Worm (Caenorhabditis elegans) whole organism, L1 larva: ENCODE measurements around the gene ast-1.

Experiments used
- C04F5.9 ChIP-seq: sonication (generic microtip); optimal IDR thresholded peaks from 2 replicates; lab custom pipeline; 2016; ENCODE audit warnings: missing genetic modification characterization, missing compliant biosample characterization
- C16A3.4 ChIP-seq: fragments of 150-350 bp; optimal IDR thresholded peaks from 2 replicates; lab custom pipeline; 2014; ENCODE audit warnings: missing biosample characterization, missing genetic modification characterization
- C34B4.2 ChIP-seq: sonication (generic microtip); optimal IDR thresholded peaks from 2 replicates; lab custom pipeline; 2017; ENCODE audit warnings: mild to moderate bottlenecking, missing genetic modification characterization, missing compliant biosample characterization
- F16B12.6 ChIP-seq: fragments of 150-350 bp; optimal IDR thresholded peaks from 2 replicates; lab custom pipeline; 2014; ENCODE audit warnings: missing biosample characterization, missing genetic modification characterization
- Y116A8C.19 ChIP-seq: sonication (generic microtip); optimal IDR thresholded peaks from 2 replicates; lab custom pipeline; 2016; ENCODE audit warnings: missing compliant biosample characterization, missing genetic modification characterization, borderline replicate concordance
- aha-1 ChIP-seq: fragments of 150-350 bp; optimal IDR thresholded peaks from 2 replicates; lab custom pipeline; 2014; ENCODE audit warnings: missing biosample characterization, missing genetic modification characterization
- alr-1 ChIP-seq: fragments of 200-800 bp; sonication (Bioruptor generic); optimal IDR thresholded peaks from 2 replicates; lab custom pipeline; 2018; ENCODE audit warnings: borderline replicate concordance, mild to moderate bottlenecking, missing genetic modification characterization, missing compliant biosample characterization
- blmp-1 ChIP-seq: fragments of 150-350 bp; optimal IDR thresholded peaks from 2 replicates; lab custom pipeline; 2014; ENCODE audit warnings: missing biosample characterization, missing genetic modification characterization
- ceh-88 ChIP-seq: fragments of 200-800 bp; sonication (Bioruptor generic); IDR thresholded peaks from 2 replicates; pipeline ENCODE4 v1.3.6; 2022; ENCODE audit warnings: missing genetic modification characterization, missing compliant biosample characterization
- ceh-90 ChIP-seq: sonication (generic microtip); optimal IDR thresholded peaks from 2 replicates; lab custom pipeline; 2016; ENCODE audit warnings: missing genetic modification characterization, missing compliant biosample characterization
- dpl-1 ChIP-seq, 3 experiments: fragments of 150-350 bp in 2 of 3; sonication (generic microtip) in 1 of 3; optimal IDR thresholded peaks; 2 replicates each; lab custom pipeline; 2014 to 2017; ENCODE audit warnings: missing biosample characterization in 3 of 3, missing genetic modification characterization in 3 of 3, missing genetic modification reagents in 3 of 3
- dsc-1 ChIP-seq: sonication (generic microtip); optimal IDR thresholded peaks from 2 replicates; lab custom pipeline; 2016; ENCODE audit warnings: mild to moderate bottlenecking, missing genetic modification characterization, missing compliant biosample characterization
- efl-1 ChIP-seq, 4 experiments: fragments of 150-350 bp; optimal IDR thresholded peaks in 3 of 4; peaks in 1 of 4; 1 replicate in 1 of 4; 2 replicates in 3 of 4; lab custom pipeline; 2014; ENCODE audit warnings: missing biosample characterization in 2 of 4, missing genetic modification characterization in 2 of 4, missing genetic modification reagents in 2 of 4
- egl-13 ChIP-seq: sonication (generic microtip); optimal IDR thresholded peaks from 2 replicates; lab custom pipeline; 2016; ENCODE audit warnings: missing genotype, missing genetic modification reagents, missing genetic modification characterization, missing compliant biosample characterization
- elt-2 ChIP-seq: sonication (generic microtip); optimal IDR thresholded peaks from 2 replicates; lab custom pipeline; 2016; ENCODE audit warnings: missing genetic modification characterization, mild to moderate bottlenecking, inconsistent platforms, missing compliant biosample characterization, missing genetic modification reagents
- elt-3 ChIP-seq, 6 experiments: fragments of 150-350 bp in 1 of 6; sonication (generic microtip); optimal IDR thresholded peaks; 2 replicates each; lab custom pipeline; 2017 to 2018; ENCODE audit warnings: missing biosample characterization in 6 of 6, missing genetic modification characterization in 6 of 6, inconsistent platforms in 1 of 6
- fkh-10 ChIP-seq: sonication (generic microtip); optimal IDR thresholded peaks from 2 replicates; lab custom pipeline; 2017; ENCODE audit warnings: missing biosample characterization, missing genetic modification reagents, missing genetic modification characterization
- fkh-8 ChIP-seq: sonication (generic microtip); optimal IDR thresholded peaks from 2 replicates; lab custom pipeline; 2016; ENCODE audit warnings: mild to moderate bottlenecking, missing genetic modification characterization, missing compliant biosample characterization
- grh-1 ChIP-seq: fragments of 200-800 bp; sonication (Bioruptor generic); IDR thresholded peaks from 2 replicates; pipeline ENCODE4 v1.3.6; 2022; ENCODE audit warnings: missing genetic modification reagents, missing genetic modification characterization, missing compliant biosample characterization
- hlh-17 ChIP-seq: fragments of 200-800 bp; sonication (Bioruptor generic); optimal IDR thresholded peaks from 2 replicates; lab custom pipeline; 2018; ENCODE audit warnings: missing genetic modification characterization, mild to moderate bottlenecking, missing compliant biosample characterization, moderate library complexity, borderline replicate concordance
- irx-1 ChIP-seq: sonication (generic microtip); optimal IDR thresholded peaks from 2 replicates; lab custom pipeline; 2016; ENCODE audit warnings: missing genetic modification characterization, missing compliant biosample characterization
- isw-1 ChIP-seq: fragments of 200-800 bp; sonication (Bioruptor generic); IDR thresholded peaks from 2 replicates; pipeline ENCODE4 v1.3.6; 2022; ENCODE audit warnings: missing genetic modification characterization, missing compliant biosample characterization
- lin-14 ChIP-seq: fragments of 200-800 bp; sonication (Bioruptor generic); optimal IDR thresholded peaks from 2 replicates; lab custom pipeline; 2018; ENCODE audit warnings: mild to moderate bottlenecking, missing genetic modification characterization, moderate library complexity, missing compliant biosample characterization
- lir-3 ChIP-seq: sonication (generic microtip); optimal IDR thresholded peaks from 2 replicates; lab custom pipeline; 2016; ENCODE audit warnings: mild to moderate bottlenecking, missing genetic modification characterization, moderate library complexity, missing compliant biosample characterization; ENCODE audit not compliant: poor library complexity
- mdl-1 ChIP-seq, 2 experiments: fragments of 150-350 bp; optimal IDR thresholded peaks; 2 replicates each; lab custom pipeline; 2014 to 2017; ENCODE audit warnings: missing biosample characterization in 2 of 2, missing genetic modification characterization in 2 of 2, inconsistent platforms in 1 of 2
- mef-2 ChIP-seq: fragments of 150-350 bp; optimal IDR thresholded peaks from 2 replicates; lab custom pipeline; 2014; ENCODE audit warnings: missing biosample characterization, missing genetic modification characterization
- mep-1 ChIP-seq: fragments of 150-350 bp; optimal IDR thresholded peaks from 2 replicates; lab custom pipeline; 2014; ENCODE audit warnings: missing biosample characterization, missing genetic modification characterization
- nhr-11 ChIP-seq: fragments of 150-350 bp; optimal IDR thresholded peaks from 2 replicates; lab custom pipeline; 2014; ENCODE audit warnings: missing biosample characterization, missing genetic modification characterization
- nhr-71 ChIP-seq: sonication (generic microtip); optimal IDR thresholded peaks from 2 replicates; lab custom pipeline; 2016; ENCODE audit warnings: mild to moderate bottlenecking, missing genetic modification characterization, moderate library complexity, missing compliant biosample characterization
- nhr-84 ChIP-seq: sonication (generic microtip); optimal IDR thresholded peaks from 2 replicates; lab custom pipeline; 2017; ENCODE audit warnings: missing biosample characterization, missing genetic modification characterization
- nhr-85 ChIP-seq: sonication (generic microtip); peaks from one replicate; lab custom pipeline; 2016; ENCODE audit warnings: missing genetic modification characterization, inconsistent platforms, missing compliant biosample characterization
- nhr-90 ChIP-seq: sonication (generic microtip); optimal IDR thresholded peaks from 2 replicates; lab custom pipeline; 2016; ENCODE audit warnings: mild to moderate bottlenecking, missing genetic modification characterization, missing compliant biosample characterization; ENCODE audit not compliant: poor library complexity
- pax-3 ChIP-seq: fragments of 200-800 bp; sonication (Bioruptor generic); optimal IDR thresholded peaks from 2 replicates; lab custom pipeline; 2018; ENCODE audit warnings: mild to moderate bottlenecking, missing genetic modification characterization, moderate library complexity, missing compliant biosample characterization
- skn-1 ChIP-seq: fragments of 150-350 bp; optimal IDR thresholded peaks from 2 replicates; lab custom pipeline; 2014; ENCODE audit warnings: missing biosample characterization, missing genetic modification characterization
- sox-4 ChIP-seq: sonication (generic microtip); optimal IDR thresholded peaks from 2 replicates; lab custom pipeline; 2016; ENCODE audit warnings: missing genetic modification characterization, missing compliant biosample characterization
- sup-37 ChIP-seq: fragments of 200-800 bp; sonication (Bioruptor generic); optimal IDR thresholded peaks from 2 replicates; lab custom pipeline; 2018; ENCODE audit warnings: mild to moderate bottlenecking, missing genetic modification characterization, missing compliant biosample characterization
- swsn-7 ChIP-seq: sonication (generic microtip); optimal IDR thresholded peaks from 2 replicates; lab custom pipeline; 2016; ENCODE audit warnings: missing genetic modification characterization, missing compliant biosample characterization
- unc-130 ChIP-seq: fragments of 150-350 bp; optimal IDR thresholded peaks from 2 replicates; lab custom pipeline; 2017; ENCODE audit warnings: missing biosample characterization, missing genetic modification characterization, inconsistent platforms
- unc-30 ChIP-seq: sonication (generic microtip); optimal IDR thresholded peaks from 2 replicates; lab custom pipeline; 2017; ENCODE audit warnings: missing biosample characterization, missing genetic modification characterization
- xbp-1 ChIP-seq: sonication (generic microtip); optimal IDR thresholded peaks from 2 replicates; lab custom pipeline; 2016; ENCODE audit warnings: missing genetic modification characterization, missing compliant biosample characterization
- zag-1 ChIP-seq: fragments of 150-350 bp; optimal IDR thresholded peaks from 2 replicates; lab custom pipeline; 2014; ENCODE audit warnings: missing biosample characterization, missing genetic modification characterization
- ztf-11 ChIP-seq, 2 experiments: sonication (generic microtip); optimal IDR thresholded peaks; 2 replicates each; lab custom pipeline; 2016 to 2017; ENCODE audit warnings: missing genetic modification characterization in 2 of 2, missing biosample characterization in 1 of 2, missing compliant biosample characterization in 1 of 2

ast-1 gene

DNA sequence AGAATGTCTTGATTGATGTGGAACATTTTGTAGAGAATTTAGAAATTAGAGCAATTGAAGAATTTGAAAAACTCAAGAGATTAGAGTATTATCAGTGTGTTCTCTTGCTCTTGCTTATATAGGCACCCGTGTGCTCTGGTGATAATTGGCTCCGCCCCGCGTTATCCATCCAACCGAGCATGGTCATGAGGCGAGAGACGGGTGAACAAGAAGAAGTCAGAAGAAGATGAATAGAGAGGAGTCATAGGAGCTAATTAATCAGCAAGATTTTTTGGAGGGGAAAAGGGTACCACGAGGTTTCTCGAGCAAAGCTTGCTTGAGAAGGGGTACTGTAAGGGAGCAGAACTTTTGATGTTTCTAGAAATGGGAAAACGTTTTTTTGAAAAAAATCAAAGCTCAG is 22.7 kb upstream of the ast-1 start:
- TF ChIP-seq sox-4 (tag; lab: Kevin White, UChicago) (peak; percentile 36), dsc-1 (tag; lab: Kevin White, UChicago) (peak; percentile 91), fkh-8 (tag; lab: Kevin White, UChicago) (peak; percentile 51), lin-14 (GFP tag; lab: Kevin White, UChicago) (no peak)

- TF ChIP-seq elt-3 (tag; optimal IDR thresholded peaks at IDR 0.05; lab: Kevin White, UChicago) (no peak), efl-1 (optimal IDR thresholded peaks at IDR 0.05; lab: Kevin White, UChicago) (no peak), efl-1 (GFP tag; optimal IDR thresholded peaks at IDR 0.05 in 1 of 2; lab: Kevin White, UChicago) (peak in 1 of 2 experiments; percentile 1)
Observed at ce11 chrII:4155112-4155823, 20.1 kb upstream of the ast-1 start, which contains the start of gene R03H10.2. R03H10.2 (plus strand) TSS chrII:4155773.

- TF ChIP-seq unc-130 (tag; lab: Kevin White, UChicago) (no peak), blmp-1 (tag; lab: Kevin White, UChicago) (peak; percentile 74), dpl-1 (GFP tag; optimal IDR thresholded peaks at IDR 0.05; lab: Kevin White, UChicago) (no peak), nhr-84 (no peak)
Observed at ce11 chrII:4152864-4153263, 17.7 kb upstream of the ast-1 start.

- TF ChIP-seq isw-1 (GFP tag; lab: Robert Waterston, UW) = no peak
- TF ChIP-seq ztf-11 (tag; optimal IDR thresholded peaks at IDR 0.05; lab: Kevin White, UChicago) = no peak
- no peak for TF ChIP-seq mef-2 (tag; lab: Kevin White, UChicago)
- TF ChIP-seq skn-1 = no peak
- TF ChIP-seq irx-1 (tag; lab: Kevin White, UChicago) = no peak
- no peak for TF ChIP-seq sup-37 (GFP tag; lab: Kevin White, UChicago)
- no peak for TF ChIP-seq Y116A8C.19 (tag; lab: Kevin White, UChicago)
- no peak for TF ChIP-seq F16B12.6 (tag; lab: Kevin White, UChicago)
- peak in 1 of 2 experiments; percentile 11 for TF ChIP-seq mdl-1 (tag; optimal IDR thresholded peaks at IDR 0.05; lab: Kevin White, UChicago)
- no peak for TF ChIP-seq nhr-84
- no peak for TF ChIP-seq dsc-1 (tag; lab: Kevin White, UChicago)
- no peak for TF ChIP-seq C34B4.2 (tag; lab: Kevin White, UChicago)
- TF ChIP-seq egl-13 (tag; lab: Kevin White, UChicago) = no peak
- peak; percentile 74 for TF ChIP-seq mep-1 (tag; lab: Kevin White, UChicago)
- TF ChIP-seq pax-3 (tag; lab: Kevin White, UChicago) = no peak
- no peak for TF ChIP-seq fkh-10 (GFP tag; lab: Kevin White, UChicago)
- no peak for TF ChIP-seq zag-1
- no peak for TF ChIP-seq efl-1 (optimal IDR thresholded peaks at IDR 0.05; lab: Kevin White, UChicago)
- peak; percentile 3 to 50 for TF ChIP-seq efl-1 (GFP tag; optimal IDR thresholded peaks at IDR 0.05 in 1 of 2; lab: Kevin White, UChicago)
- TF ChIP-seq swsn-7 (tag; lab: Kevin White, UChicago) = no peak
- TF ChIP-seq C04F5.9 (tag; lab: Kevin White, UChicago) = no peak
- no peak for TF ChIP-seq ceh-88
- TF ChIP-seq unc-30 (tag; lab: Kevin White, UChicago) = no peak
- TF ChIP-seq aha-1 = no peak
- TF ChIP-seq sox-4 (tag; lab: Kevin White, UChicago) = no peak
- TF ChIP-seq xbp-1 (tag; lab: Kevin White, UChicago) = no peak
- peak; percentile 31 for TF ChIP-seq nhr-71 (tag; lab: Kevin White, UChicago)
- 0 out of 2 replicates have a peak, but pooled peaks have one; percentile 26 for TF ChIP-seq grh-1
- peak; percentile 78 for TF ChIP-seq blmp-1 (tag; lab: Kevin White, UChicago)
- no peak for TF ChIP-seq ceh-90 (tag; lab: Kevin White, UChicago)
- TF ChIP-seq fkh-8 (tag; lab: Kevin White, UChicago) = no peak
- TF ChIP-seq elt-2 (tag; lab: Kevin White, UChicago) = no peak
- TF ChIP-seq elt-3 (tag; optimal IDR thresholded peaks at IDR 0.05; lab: Kevin White, UChicago) = peak in 2 of 6 experiments; percentile 24 to 38
- TF ChIP-seq hlh-17 (GFP tag; lab: Kevin White, UChicago) = no peak
- TF ChIP-seq nhr-85 (tag; lab: Kevin White, UChicago) = peak; percentile 89
- no peak for TF ChIP-seq nhr-11
- no peak for TF ChIP-seq lir-3 (tag; lab: Kevin White, UChicago)
- peak; percentile 26 for TF ChIP-seq nhr-90 (tag; lab: Kevin White, UChicago)
- no peak for TF ChIP-seq C16A3.4
- TF ChIP-seq alr-1 (tag; lab: Kevin White, UChicago) = no peak
Observed at ce11 chrII:4151499-4152132, 16.5 kb upstream of the ast-1 start.
